Worm (Caenorhabditis elegans): Measurements from ENCODE around the gene F28B12.6.

Gene F28B12.6

DNA sequence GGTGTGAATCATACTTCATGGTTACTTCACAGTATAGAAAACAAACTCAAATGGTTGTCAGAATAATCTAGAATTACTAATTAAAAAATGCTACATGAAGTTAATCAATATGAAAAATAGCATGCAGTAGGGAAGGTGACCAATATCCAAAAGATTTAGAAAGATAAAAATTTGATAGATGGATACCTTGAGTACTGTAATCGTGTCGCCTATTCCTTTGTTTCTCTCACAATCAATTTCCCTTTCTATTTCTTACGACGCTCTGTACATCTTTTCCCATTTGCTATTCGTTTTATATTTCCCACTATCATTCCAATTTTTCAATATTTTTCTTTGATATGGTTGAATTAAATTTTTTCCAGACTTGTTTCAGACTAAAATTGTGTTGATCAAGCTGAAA, 20.7 kb downstream of the F28B12.6 start, which contains the start of gene B0034.7:
TSS of gene B0034.7 (plus strand) at position 301 of the 400 bp plus-strand sequence.
- TF ChIP-seq egl-13 (tag; optimal IDR thresholded peaks at IDR 0.05) = no peak
- TF ChIP-seq nhr-47 (tag; optimal IDR thresholded peaks at IDR 0.05) = no peak
- no peak for TF ChIP-seq vab-15 (tag; optimal IDR thresholded peaks at IDR 0.05)
- no peak for TF ChIP-seq snpc-4 (tag; optimal IDR thresholded peaks at IDR 0.05)
- no peak for TF ChIP-seq unc-62 (GFP tag; optimal IDR thresholded peaks at IDR 0.05)
- TF ChIP-seq nhr-85 (tag) = no peak
- no peak for TF ChIP-seq unc-30 (tag; optimal IDR thresholded peaks at IDR 0.05)
- no peak for TF ChIP-seq xbp-1 (tag; optimal IDR thresholded peaks at IDR 0.05)
- TF ChIP-seq elt-2 (tag; optimal IDR thresholded peaks at IDR 0.05) = no peak
- TF ChIP-seq ceh-8 (GFP tag; optimal IDR thresholded peaks at IDR 0.05) = no peak
- TF ChIP-seq elt-3 (tag; optimal IDR thresholded peaks at IDR 0.05) = no peak
- TF ChIP-seq unc-98 (GFP tag; IDR thresholded peaks at IDR 0.05) = no peak
- TF ChIP-seq hpl-2 (GFP tag; optimal IDR thresholded peaks at IDR 0.05) = no peak

DNA sequence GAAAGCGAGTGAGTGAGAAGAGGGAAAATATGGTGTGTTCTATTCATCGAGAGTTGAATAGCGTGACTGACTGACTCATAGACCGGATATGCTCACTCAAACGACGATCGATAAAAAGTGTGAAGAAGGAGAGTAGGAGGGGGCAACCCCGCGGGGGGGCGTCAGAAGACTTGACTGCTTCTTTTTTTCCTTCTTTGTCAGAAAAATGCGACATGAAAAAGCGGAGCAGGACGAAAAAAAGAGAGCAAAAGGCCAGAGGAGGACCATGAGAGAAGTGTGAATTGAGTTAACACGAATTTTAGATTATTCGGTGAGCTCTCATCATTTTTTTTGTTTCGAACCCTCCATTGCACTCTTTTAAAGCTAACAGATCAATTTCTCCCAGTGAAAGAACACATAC, 21.7 kb downstream of the F28B12.6 start:
- TF ChIP-seq efl-1 (optimal IDR thresholded peaks at IDR 0.05) = no peak
- no peak for TF ChIP-seq efl-1 (GFP tag; optimal IDR thresholded peaks at IDR 0.05 in 1 of 2)
- TF ChIP-seq lin-14 (GFP tag; optimal IDR thresholded peaks at IDR 0.05) = peak; percentile 53
- TF ChIP-seq lsy-2 (tag; optimal IDR thresholded peaks at IDR 0.05) = peak in 1 of 2 experiments; percentile 15
- no peak for TF ChIP-seq alr-1 (tag; optimal IDR thresholded peaks at IDR 0.05; ENCODE audit: borderline replicate concordance)
- no peak for TF ChIP-seq isw-1 (GFP tag; IDR thresholded peaks at IDR 0.05)
- TF ChIP-seq nhr-71 (tag; optimal IDR thresholded peaks at IDR 0.05) = peak; percentile 8
- TF ChIP-seq lin-35 (GFP tag; optimal IDR thresholded peaks at IDR 0.05) = no peak
- TF ChIP-seq unc-98 (GFP tag; IDR thresholded peaks at IDR 0.05) = no peak
- TF ChIP-seq ces-1 (GFP tag; optimal IDR thresholded peaks at IDR 0.05) = no peak
- TF ChIP-seq fkh-10 (GFP tag; optimal IDR thresholded peaks at IDR 0.05) = peak; percentile 69
- peak in 1 of 3 experiments; percentile 16 for TF ChIP-seq ceh-82 (tag; optimal IDR thresholded peaks at IDR 0.05)
- TF ChIP-seq F16B12.6 (tag; optimal IDR thresholded peaks at IDR 0.05) = no peak

DNA sequence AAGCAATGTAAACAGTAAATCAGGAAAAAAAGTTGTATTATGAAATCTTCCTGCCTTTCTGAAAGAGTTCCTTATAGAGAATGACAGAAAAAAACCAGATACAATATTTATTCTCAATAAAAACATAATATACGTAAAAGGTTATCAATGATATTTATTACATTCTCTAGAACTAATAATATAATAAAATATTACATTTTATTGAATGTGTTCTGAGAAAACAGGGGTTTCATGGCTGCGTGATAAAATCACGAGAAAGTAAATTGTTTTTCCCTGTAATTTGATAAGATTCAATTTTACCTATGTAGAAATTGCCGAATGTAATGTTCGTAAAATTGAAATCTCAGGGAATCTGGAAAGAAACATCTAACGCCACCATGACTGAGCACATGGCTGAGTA, 24.3 kb downstream of the F28B12.6 start:
- no peak for TF ChIP-seq unc-98 (GFP tag; IDR thresholded peaks at IDR 0.05)
- peak; percentile 13 for TF ChIP-seq ztf-4 (tag; optimal IDR thresholded peaks at IDR 0.05)
- TF ChIP-seq rnt-1 (tag; optimal IDR thresholded peaks at IDR 0.05) = no peak
- TF ChIP-seq nhr-71 (tag; optimal IDR thresholded peaks at IDR 0.05) = peak; percentile 0
- no peak for TF ChIP-seq vab-15 (tag; optimal IDR thresholded peaks at IDR 0.05)
- peak; percentile 63 for TF ChIP-seq fkh-8 (tag; optimal IDR thresholded peaks at IDR 0.05)
- TF ChIP-seq dsc-1 (tag; optimal IDR thresholded peaks at IDR 0.05) = peak; percentile 49

DNA sequence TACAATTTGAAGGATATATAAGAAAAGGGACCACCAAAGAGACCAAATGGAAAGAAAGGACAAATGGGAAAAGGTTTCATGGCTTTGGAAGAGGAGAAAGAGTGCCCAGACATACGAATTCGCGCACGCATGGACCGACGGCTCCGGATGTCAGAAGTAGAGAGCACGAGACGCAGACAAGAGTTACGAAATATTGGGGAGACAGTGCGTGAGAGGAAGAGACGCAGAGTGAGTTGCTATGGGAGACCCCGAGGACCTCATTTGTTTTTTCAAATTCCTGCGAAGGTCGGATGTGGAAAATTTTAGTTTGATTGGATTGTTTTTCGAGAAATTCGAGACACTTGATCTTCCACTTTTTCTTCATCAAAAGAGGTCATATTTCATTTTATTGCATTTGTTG, 26.0 kb downstream of the F28B12.6 start:
- TF ChIP-seq nhr-237 (tag; optimal IDR thresholded peaks at IDR 0.05) (no peak), nhr-47 (tag; optimal IDR thresholded peaks at IDR 0.05) (peak; percentile 59), pqm-1 (tag; optimal IDR thresholded peaks at IDR 0.05) (no peak), C16A3.4 (tag; optimal IDR thresholded peaks at IDR 0.05) (no peak), nhr-71 (tag; optimal IDR thresholded peaks at IDR 0.05) (peak; percentile 64), unc-30 (tag; optimal IDR thresholded peaks at IDR 0.05) (no peak), lin-35 (GFP tag; optimal IDR thresholded peaks at IDR 0.05) (peak in 1 of 2 experiments; percentile 5), sptf-1 (tag; optimal IDR thresholded peaks at IDR 0.05) (no peak), snpc-4 (tag; optimal IDR thresholded peaks at IDR 0.05) (peak; percentile 55), hlh-4 (tag; optimal IDR thresholded peaks at IDR 0.05) (no peak), egl-27 (tag; optimal IDR thresholded peaks at IDR 0.05) (no peak), egl-13 (tag; optimal IDR thresholded peaks at IDR 0.05) (peak; percentile 20), fkh-10 (GFP tag; optimal IDR thresholded peaks at IDR 0.05) (peak; percentile 13), efl-3 (GFP tag; optimal IDR thresholded peaks at IDR 0.05) (no peak), nhr-11 (tag; optimal IDR thresholded peaks at IDR 0.05) (no peak), hlh-17 (GFP tag; optimal IDR thresholded peaks at IDR 0.05; ENCODE audit: borderline replicate concordance) (no peak), skn-1 (tag; optimal IDR thresholded peaks at IDR 0.05) (peak; percentile 53), pag-3 (tag; optimal IDR thresholded peaks at IDR 0.05; ENCODE audit: borderline replicate concordance, insufficient read depth) (no peak), zip-4 (GFP tag; optimal IDR thresholded peaks at IDR 0.05) (peak; percentile 74), fkh-8 (tag; optimal IDR thresholded peaks at IDR 0.05) (peak; percentile 93), nhr-28 (tag; optimal IDR thresholded peaks at IDR 0.05) (no peak), lir-3 (tag; optimal IDR thresholded peaks at IDR 0.05; ENCODE audit: poor library complexity) (no peak), nhr-85 (tag) (no peak), mep-1 (tag; optimal IDR thresholded peaks at IDR 0.05) (no peak), aly-2 (tag; optimal IDR thresholded peaks at IDR 0.05) (no peak), blmp-1 (tag; optimal IDR thresholded peaks at IDR 0.05) (no peak), irx-1 (tag; optimal IDR thresholded peaks at IDR 0.05) (no peak)
